Worm (Caenorhabditis elegans): ENCODE data around the gene F53A2.9.

F53A2.9 gene

ce11 chrIII:13377249-13377648 is 18.1 kb upstream of the F53A2.9 start (continued):
- no peak for TF ChIP-seq nhr-111 (GFP tag; optimal IDR thresholded peaks at IDR 0.05)
- no peak for TF ChIP-seq Y75B8A.6 (GFP tag; IDR thresholded peaks at IDR 0.05)
- TF ChIP-seq hif-1 (tag; optimal IDR thresholded peaks at IDR 0.05), result peak in 1 of 2 experiments; percentile 55
- peak; percentile 36; the same call in 1 of the 2 replicates for TF ChIP-seq pha-4 (GFP tag; IDR thresholded peaks at IDR 0.05)
- no peak for TF ChIP-seq pha-4 (tag; optimal IDR thresholded peaks at IDR 0.05)
- TF ChIP-seq D1046.2 (GFP tag; IDR thresholded peaks at IDR 0.05), result no peak
- peak; percentile 65 for TF ChIP-seq rbr-2 (tag; optimal IDR thresholded peaks at IDR 0.05)
- TF ChIP-seq ZK337.2 (GFP tag; IDR thresholded peaks at IDR 0.05), result no peak
- no peak for TF ChIP-seq T20F7.1 (GFP tag; optimal IDR thresholded peaks at IDR 0.05)
- TF ChIP-seq egl-43 (GFP tag; IDR thresholded peaks at IDR 0.05), result 0 out of 2 replicates have a peak, but pooled peaks have one; percentile 63
- no peak for TF ChIP-seq ceh-44 (GFP tag; IDR thresholded peaks at IDR 0.05)

ce11 chrIII:13376304-13376760 is 17.2 kb upstream of the F53A2.9 start, which contains the start of gene lis-1:
Gene lis-1, minus strand, starts transcription at chrIII:13376710.
- TF ChIP-seq pha-4 (GFP tag; IDR thresholded peaks at IDR 0.05) (no peak), pha-4 (tag; optimal IDR thresholded peaks at IDR 0.05) (no peak), madf-9 (GFP tag; conservative IDR thresholded peaks at IDR 0.05) (no peak), ces-1 (GFP tag; optimal IDR thresholded peaks at IDR 0.05) (peak; percentile 55), F49E8.2 (tag; optimal IDR thresholded peaks at IDR 0.05; ENCODE audit: borderline replicate concordance) (no peak), lin-1 (GFP tag; IDR thresholded peaks at IDR 0.05) (no peak), mxl-3 (GFP tag; optimal IDR thresholded peaks at IDR 0.05) (no peak), ctbp-1 (GFP tag; IDR thresholded peaks at IDR 0.05) (peak; percentile 51; the same call in 1 of the 2 replicates), vab-7 (GFP tag; IDR thresholded peaks at IDR 0.05) (no peak), lin-39 (tag; optimal IDR thresholded peaks at IDR 0.05) (no peak), dmd-8 (GFP tag; IDR thresholded peaks at IDR 0.05) (no peak), ceh-20 (GFP tag; IDR thresholded peaks at IDR 0.05) (no peak), fos-1 (tag; optimal IDR thresholded peaks at IDR 0.05) (no peak), lsy-2 (tag; optimal IDR thresholded peaks at IDR 0.05) (peak in 1 of 2 experiments; percentile 5), hmg-1.1 (GFP tag; IDR thresholded peaks at IDR 0.05) (no peak), saeg-2 (GFP tag; IDR thresholded peaks at IDR 0.05) (no peak), ZK546.5 (tag; optimal IDR thresholded peaks at IDR 0.05) (no peak), mxl-2 (GFP tag; conservative IDR thresholded peaks at IDR 0.05) (no peak), unc-62 (GFP tag; optimal IDR thresholded peaks at IDR 0.05 in 1 of 2) (no peak), unc-62 (tag; optimal IDR thresholded peaks at IDR 0.05) (no peak), ceh-28 (tag; optimal IDR thresholded peaks at IDR 0.05) (no peak)

ce11 chrIII:13370980-13371379 is 11.8 kb upstream of the F53A2.9 start, which contains the start of gene T03F6.9:
Gene T03F6.9, minus strand, starts transcription at chrIII:13371080.
- TF ChIP-seq jun-1 (tag; optimal IDR thresholded peaks at IDR 0.05) (no peak), zip-11 (GFP tag; IDR thresholded peaks at IDR 0.05) (no peak), lin-39 (tag; optimal IDR thresholded peaks at IDR 0.05) (no peak), ceh-20 (GFP tag; IDR thresholded peaks at IDR 0.05) (no peak), spr-1 (tag; optimal IDR thresholded peaks at IDR 0.05) (no peak), daf-8 (GFP tag; IDR thresholded peaks at IDR 0.05) (no peak), ceh-62 (tag; optimal IDR thresholded peaks at IDR 0.05) (no peak)

- TF ChIP-seq spr-3 (GFP tag; optimal IDR thresholded peaks at IDR 0.05) (no peak), D1046.2 (GFP tag; IDR thresholded peaks at IDR 0.05) (no peak), mdl-1 (tag; optimal IDR thresholded peaks at IDR 0.05) (peak; percentile 65 to 90), nhr-77 (tag; optimal IDR thresholded peaks at IDR 0.05) (peak; percentile 6), aha-1 (tag) (peak; percentile 50), pha-4 (GFP tag; IDR thresholded peaks at IDR 0.05) (no peak), pha-4 (tag; optimal IDR thresholded peaks at IDR 0.05) (peak; percentile 87), dmd-8 (GFP tag; IDR thresholded peaks at IDR 0.05) (no peak), snpc-1.2 (GFP tag; IDR thresholded peaks at IDR 0.05) (no peak), hlh-30 (tag; optimal IDR thresholded peaks at IDR 0.05; ENCODE audit: insufficient read depth) (peak; percentile 92), fkh-10 (GFP tag; optimal IDR thresholded peaks at IDR 0.05) (peak; percentile 60), dve-1 (tag; optimal IDR thresholded peaks at IDR 0.05; ENCODE audit: insufficient read depth) (peak; percentile 54), T20F7.1 (GFP tag; optimal IDR thresholded peaks at IDR 0.05) (no peak), snpc-4 (tag; optimal IDR thresholded peaks at IDR 0.05) (no peak), unc-62 (GFP tag; optimal IDR thresholded peaks at IDR 0.05 in 1 of 2) (peak in 1 of 2 experiments; percentile 63), unc-62 (tag; optimal IDR thresholded peaks at IDR 0.05) (no peak), nhr-11 (tag; optimal IDR thresholded peaks at IDR 0.05) (peak; percentile 74), nhr-6 (tag; optimal IDR thresholded peaks at IDR 0.05) (peak; percentile 89), hif-1 (tag; optimal IDR thresholded peaks at IDR 0.05) (peak in 1 of 2 experiments; percentile 37)
Measured at ce11 chrIII:13359847-13360246, 691 bp upstream of the F53A2.9 start.
